Worm (Caenorhabditis elegans) whole organism, L1 larva: ENCODE data around the gene Y43F8B.3.

Source experiments
- ama-1 ChIP-seq: fragments of 150-350 bp; optimal IDR thresholded peaks from 2 replicates; lab custom pipeline; 2014
- egl-27 ChIP-seq, 2 experiments: fragments of 150-350 bp in 1 of 2; sonication (generic microtip); optimal IDR thresholded peaks; 3 replicates each; lab custom pipeline; 2017 to 2018; ENCODE audit warnings: missing biosample characterization in 2 of 2, missing genetic modification characterization in 2 of 2, missing genetic modification reagents in 2 of 2
- lin-35 ChIP-seq, 2 experiments: fragments of 150-350 bp; optimal IDR thresholded peaks; 2 replicates each; lab custom pipeline; 2014; ENCODE audit warnings: missing biosample characterization in 2 of 2, missing genetic modification characterization in 2 of 2, missing genetic modification reagents in 2 of 2

DNA sequence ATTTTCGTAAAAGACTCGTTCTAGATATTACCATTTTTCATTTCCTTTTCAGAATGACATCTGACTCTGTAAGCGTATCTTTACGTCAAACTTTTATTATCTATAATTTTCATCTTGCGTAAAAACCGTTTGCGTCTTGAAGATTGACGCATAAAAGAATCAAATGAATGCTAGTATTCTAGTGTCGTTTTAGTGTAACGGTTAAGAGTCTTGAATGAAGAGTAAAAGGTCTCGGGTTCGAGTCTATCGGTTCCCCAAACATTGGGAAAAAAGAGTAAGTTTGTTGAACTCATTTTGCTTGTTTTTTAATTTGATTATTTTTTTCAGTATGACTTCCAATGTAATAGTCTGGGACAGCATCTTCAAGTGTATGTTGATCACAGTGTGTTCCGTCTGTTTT lies 18.4 kb upstream of the Y43F8B.3 start, which contains the start of gene Y43F8B.17:
- no peak for TF ChIP-seq ama-1 (lab: Kevin White, UChicago)
- no peak for TF ChIP-seq egl-27 (tag; optimal IDR thresholded peaks at IDR 0.05; lab: Kevin White, UChicago)
- no peak for TF ChIP-seq lin-35 (GFP tag; optimal IDR thresholded peaks at IDR 0.05; lab: Kevin White, UChicago)
